Worm (Caenorhabditis elegans): ENCODE results near the gene T28C12.2.

DNA sequence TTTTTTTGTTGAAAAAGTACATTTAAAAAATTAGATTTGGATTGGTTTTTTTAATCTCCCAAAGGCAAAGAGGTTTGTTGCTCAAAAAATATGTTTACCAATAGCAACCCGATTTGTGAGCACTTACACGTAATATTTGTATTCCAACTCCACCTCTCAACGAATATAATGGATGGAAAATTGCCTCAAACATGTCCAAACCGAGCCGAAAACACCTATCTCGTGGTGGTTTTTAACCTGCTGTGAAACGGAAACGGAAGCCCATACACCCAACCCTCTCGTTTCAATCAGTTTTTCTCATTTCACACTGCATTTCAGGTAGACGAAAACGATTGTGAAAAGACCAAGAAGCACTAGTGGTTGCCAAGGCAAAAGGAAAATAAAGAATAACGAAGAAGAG is 12.4 kb upstream of the T28C12.2 start, which contains the start of gene cest-24:
- TF ChIP-seq ceh-30 (tag; optimal IDR thresholded peaks at IDR 0.05) (no peak), tbx-7 (tag; optimal IDR thresholded peaks at IDR 0.05) (no peak), hlh-30 (tag; optimal IDR thresholded peaks at IDR 0.05; ENCODE audit: insufficient read depth) (no peak), nhr-11 (tag; optimal IDR thresholded peaks at IDR 0.05) (no peak), ama-1 (optimal IDR thresholded peaks at IDR 0.05) (no peak), sdc-2 (tag; optimal IDR thresholded peaks at IDR 0.05) (no peak), ceh-34 (tag; optimal IDR thresholded peaks at IDR 0.05) (no peak), sox-4 (tag; optimal IDR thresholded peaks at IDR 0.05) (no peak), ceh-18 (tag; optimal IDR thresholded peaks at IDR 0.05) (no peak), npax-4 (tag; optimal IDR thresholded peaks at IDR 0.05) (no peak), gmeb-2 (tag; optimal IDR thresholded peaks at IDR 0.05) (no peak), ceh-6 (GFP tag; optimal IDR thresholded peaks at IDR 0.05) (no peak), nfya-1 (tag; optimal IDR thresholded peaks at IDR 0.05) (no peak), F13H6.1 (tag; optimal IDR thresholded peaks at IDR 0.05) (no peak)
